Worm (Caenorhabditis elegans): ENCODE results near the gene lam-2.

The lam-2 gene

DNA sequence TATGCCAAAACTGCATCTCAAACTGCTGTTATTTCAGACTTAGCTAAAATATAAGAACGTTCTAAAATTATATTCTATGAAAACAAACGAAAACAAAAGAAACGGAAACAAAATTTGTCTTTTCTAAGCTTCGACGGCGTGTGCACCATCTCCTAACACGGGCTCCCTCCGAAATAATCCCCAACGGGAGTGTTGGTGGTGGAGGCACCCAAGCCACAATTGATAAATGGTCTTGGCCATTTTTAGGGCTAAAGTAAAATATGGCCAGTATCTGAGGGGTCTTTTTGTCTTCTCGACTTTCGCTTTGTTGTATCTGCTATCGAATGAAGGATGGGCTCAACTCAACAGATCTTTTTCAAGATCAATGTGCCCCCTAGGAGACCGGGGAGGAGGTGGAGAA lies 24.4 kb upstream of the lam-2 start:
- TF ChIP-seq flt-1 (GFP tag; IDR thresholded peaks at IDR 0.05) (no peak), T22C8.4 (GFP tag; IDR thresholded peaks at IDR 0.05) (no peak), ztf-23 (GFP tag; IDR thresholded peaks at IDR 0.05) (no peak), ref-1 (GFP tag; conservative IDR thresholded peaks at IDR 0.05) (no peak)

DNA sequence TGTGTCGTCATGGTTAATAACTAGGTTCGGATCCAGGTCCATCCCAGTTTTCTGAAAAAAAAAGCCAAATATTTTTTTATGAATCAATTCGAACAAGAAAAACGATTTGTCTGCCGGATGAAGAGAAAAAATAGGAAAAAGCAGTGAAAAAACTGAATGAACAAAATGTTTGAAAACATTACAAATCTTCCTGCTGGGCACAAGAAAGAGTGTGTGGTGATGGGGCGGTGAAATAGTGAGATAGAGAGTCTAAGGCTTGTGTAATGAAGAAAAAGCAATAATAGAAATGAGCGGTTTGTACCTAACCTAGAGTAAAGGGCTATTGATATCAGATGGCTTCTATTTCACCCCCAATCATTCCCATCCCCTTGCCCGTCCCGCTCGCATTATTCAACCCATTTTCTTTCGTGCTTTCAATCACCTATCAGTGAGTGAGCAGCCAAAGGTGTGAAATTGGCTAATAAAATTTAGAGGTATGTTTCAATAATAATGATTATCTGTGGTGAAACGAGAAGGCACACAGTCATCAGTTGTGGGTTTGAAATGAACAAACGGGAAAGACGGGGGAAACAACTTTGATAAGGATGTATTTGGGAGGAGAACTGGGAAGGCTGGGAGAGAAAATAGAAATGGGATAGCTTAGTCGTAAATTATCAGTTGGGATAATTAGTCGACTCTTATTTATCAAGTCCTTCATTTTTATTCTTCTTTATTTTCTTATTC lies 19.7 kb upstream of the lam-2 start, which contains the start of gene bar-1:
Gene bar-1, minus strand, starts transcription at position 51 of the 723 bp plus-strand sequence.
- TF ChIP-seq T22C8.4 (GFP tag; IDR thresholded peaks at IDR 0.05) (no peak), cog-1 (tag; optimal IDR thresholded peaks at IDR 0.05) (no peak), flt-1 (GFP tag; IDR thresholded peaks at IDR 0.05) (no peak), ztf-29 (GFP tag; IDR thresholded peaks at IDR 0.05) (no peak), klf-2 (GFP tag; conservative IDR thresholded peaks at IDR 0.05) (no peak), med-1 (GFP tag; optimal IDR thresholded peaks at IDR 0.05; ENCODE audit: insufficient read depth) (no peak), ref-1 (GFP tag; conservative IDR thresholded peaks at IDR 0.05) (no peak), tab-1 (GFP tag; IDR thresholded peaks at IDR 0.05) (no peak), ztf-23 (GFP tag; IDR thresholded peaks at IDR 0.05) (no peak)

DNA sequence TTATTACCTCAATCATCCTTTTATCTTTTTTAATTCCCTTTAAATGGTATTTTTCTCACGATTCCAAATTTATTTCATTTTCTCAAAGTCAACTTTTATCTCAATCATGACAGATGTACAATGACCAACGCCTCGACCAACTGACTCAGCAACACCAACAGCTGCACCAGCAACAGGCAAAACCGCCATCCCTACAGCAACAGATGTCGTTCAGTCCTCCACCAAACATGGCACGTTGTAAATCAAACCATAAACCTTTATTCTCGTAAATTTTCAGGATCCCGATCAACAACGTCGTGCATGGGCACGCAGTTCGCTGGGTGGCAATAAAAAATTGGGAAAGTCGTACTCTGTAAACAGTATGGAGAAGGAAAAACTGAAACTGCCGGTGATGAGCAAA lies 11.7 kb upstream of the lam-2 start:
- TF ChIP-seq ztf-29 (GFP tag; IDR thresholded peaks at IDR 0.05) (no peak), klf-2 (GFP tag; conservative IDR thresholded peaks at IDR 0.05) (no peak), cog-1 (tag; optimal IDR thresholded peaks at IDR 0.05) (no peak), ref-1 (GFP tag; conservative IDR thresholded peaks at IDR 0.05) (no peak), tab-1 (GFP tag; IDR thresholded peaks at IDR 0.05) (no peak), ztf-23 (GFP tag; IDR thresholded peaks at IDR 0.05) (no peak), T22C8.4 (GFP tag; IDR thresholded peaks at IDR 0.05) (no peak), flt-1 (GFP tag; IDR thresholded peaks at IDR 0.05) (no peak), med-1 (GFP tag; optimal IDR thresholded peaks at IDR 0.05; ENCODE audit: insufficient read depth) (no peak)

DNA sequence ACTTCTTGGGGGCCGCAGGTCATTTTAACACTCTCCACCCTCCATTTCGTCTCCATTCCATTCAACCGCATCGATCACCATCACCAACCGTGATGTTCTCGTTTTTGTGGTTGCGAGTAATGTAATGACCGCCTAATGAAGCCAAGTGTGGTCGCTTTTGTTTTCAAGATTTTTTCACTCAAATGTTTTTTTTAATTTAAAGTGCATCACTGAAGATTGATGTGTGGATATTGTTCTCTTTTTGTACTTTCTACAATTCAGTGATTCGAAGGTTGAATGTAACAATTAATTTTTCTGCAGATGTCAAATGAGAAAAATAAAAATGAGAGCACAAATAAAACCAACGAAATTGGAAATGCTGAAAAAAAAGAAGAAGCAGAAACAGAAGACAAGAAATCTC lies 7.7 kb upstream of the lam-2 start, which contains the start of gene pgp-10:
Gene pgp-10, plus strand, starts transcription at position 301 of the 400 bp plus-strand sequence.
- TF ChIP-seq flt-1 (GFP tag; IDR thresholded peaks at IDR 0.05) (no peak), cog-1 (tag; optimal IDR thresholded peaks at IDR 0.05) (no peak)

DNA sequence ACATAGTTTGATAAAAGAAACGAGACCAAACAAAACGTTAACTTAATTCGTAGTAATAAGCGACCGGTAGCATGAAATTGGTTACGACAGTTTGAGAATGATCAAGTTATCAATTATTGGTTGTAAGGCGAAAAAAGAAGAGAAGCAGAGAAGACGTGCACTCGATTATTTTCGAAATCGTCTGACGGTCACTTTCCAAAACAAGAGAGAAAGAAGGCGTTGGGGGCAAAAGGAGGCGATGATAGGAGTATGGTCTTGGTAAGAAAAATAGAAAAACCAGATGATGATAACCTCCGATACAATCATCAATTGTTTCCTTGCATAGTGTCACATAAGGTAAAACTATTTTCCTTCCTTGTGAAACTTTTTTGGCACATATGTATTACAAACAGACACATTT lies 6.4 kb upstream of the lam-2 start:
- no peak for TF ChIP-seq ztf-29 (GFP tag; IDR thresholded peaks at IDR 0.05)
- no peak for TF ChIP-seq ref-1 (GFP tag; conservative IDR thresholded peaks at IDR 0.05)
- no peak for TF ChIP-seq ztf-23 (GFP tag; IDR thresholded peaks at IDR 0.05)
- no peak for TF ChIP-seq klf-2 (GFP tag; conservative IDR thresholded peaks at IDR 0.05)
- TF ChIP-seq T22C8.4 (GFP tag; IDR thresholded peaks at IDR 0.05), result no peak
- TF ChIP-seq cog-1 (tag; optimal IDR thresholded peaks at IDR 0.05), result no peak
- no peak for TF ChIP-seq flt-1 (GFP tag; IDR thresholded peaks at IDR 0.05)
- TF ChIP-seq med-1 (GFP tag; optimal IDR thresholded peaks at IDR 0.05; ENCODE audit: insufficient read depth), result no peak
- no peak for TF ChIP-seq tab-1 (GFP tag; IDR thresholded peaks at IDR 0.05)

DNA sequence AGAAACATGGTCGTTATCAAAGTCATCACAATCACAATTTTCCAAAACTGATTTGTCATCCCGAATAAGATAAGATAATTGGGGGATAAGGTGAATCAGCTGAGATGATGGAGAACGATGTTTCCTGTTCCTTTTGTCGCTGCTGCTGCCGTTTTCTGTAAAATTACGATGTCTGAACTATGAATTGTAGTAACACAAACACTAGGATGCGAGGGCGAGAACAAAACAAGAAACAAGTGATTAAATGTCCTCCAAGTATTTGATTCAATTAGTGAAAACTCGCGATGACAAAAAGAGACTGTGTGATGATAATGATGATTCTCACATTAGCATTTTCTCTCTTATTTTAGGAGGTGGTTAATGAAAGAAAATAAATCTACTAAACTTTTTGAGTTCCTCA lies 4.8 kb upstream of the lam-2 start, which contains the start of gene C54D1.7:
Gene C54D1.7, minus strand, starts transcription at position 157 of the 400 bp plus-strand sequence.
- TF ChIP-seq T22C8.4 (GFP tag; IDR thresholded peaks at IDR 0.05) (no peak), flt-1 (GFP tag; IDR thresholded peaks at IDR 0.05) (no peak), ref-1 (GFP tag; conservative IDR thresholded peaks at IDR 0.05) (no peak), klf-2 (GFP tag; conservative IDR thresholded peaks at IDR 0.05) (no peak), ztf-29 (GFP tag; IDR thresholded peaks at IDR 0.05) (no peak)

DNA sequence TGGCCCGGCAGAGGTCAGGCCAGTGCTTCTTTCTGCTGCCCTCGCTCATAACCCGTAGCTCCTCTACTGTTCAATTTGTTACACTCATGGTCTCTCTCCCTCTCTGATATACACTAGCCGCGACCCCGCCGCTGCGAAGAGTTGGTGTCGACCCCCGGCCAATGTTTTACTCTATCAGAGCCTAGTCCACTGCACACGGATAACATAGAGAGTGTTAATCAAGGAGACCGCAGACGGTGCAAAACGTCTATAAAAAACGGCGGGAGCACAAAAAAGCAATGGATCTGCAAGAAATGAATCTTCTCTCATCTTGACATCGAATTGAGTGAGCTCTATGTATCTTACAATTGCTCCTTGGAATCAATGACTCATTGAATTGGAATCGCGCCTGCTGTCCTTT lies 2.4 kb upstream of the lam-2 start:
- TF ChIP-seq cog-1 (tag; optimal IDR thresholded peaks at IDR 0.05) (no peak), med-1 (GFP tag; optimal IDR thresholded peaks at IDR 0.05; ENCODE audit: insufficient read depth) (no peak), ztf-29 (GFP tag; IDR thresholded peaks at IDR 0.05) (no peak), T22C8.4 (GFP tag; IDR thresholded peaks at IDR 0.05) (no peak), tab-1 (GFP tag; IDR thresholded peaks at IDR 0.05) (no peak), ztf-23 (GFP tag; IDR thresholded peaks at IDR 0.05) (no peak), klf-2 (GFP tag; conservative IDR thresholded peaks at IDR 0.05) (no peak), flt-1 (GFP tag; IDR thresholded peaks at IDR 0.05) (no peak), ref-1 (GFP tag; conservative IDR thresholded peaks at IDR 0.05) (no peak)

DNA sequence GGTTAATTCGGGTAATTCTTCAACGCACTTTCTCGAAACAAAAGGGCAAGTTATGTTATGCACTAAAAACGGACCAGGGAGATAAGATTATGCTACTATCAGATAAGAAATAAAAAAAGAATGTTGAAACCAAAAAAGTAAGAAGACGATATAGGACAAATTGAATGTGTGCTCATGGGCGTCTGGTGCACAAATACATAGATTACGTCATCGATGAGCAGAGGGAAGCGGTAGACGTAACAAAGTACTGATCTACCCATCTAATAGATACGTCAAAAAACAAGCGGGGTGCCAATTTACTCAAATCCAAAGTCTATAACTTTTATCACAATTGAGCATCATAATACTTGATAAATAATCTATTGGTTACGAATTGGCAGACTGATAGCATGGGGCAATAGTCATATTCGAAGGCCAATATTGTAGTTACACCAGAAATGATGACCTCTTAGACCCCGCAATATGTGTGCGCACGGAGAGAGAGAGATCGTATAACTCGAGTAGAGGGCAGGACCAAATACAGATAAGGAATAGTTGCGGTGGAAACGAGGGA lies 1.0 kb upstream of the lam-2 start:
- no peak for TF ChIP-seq tab-1 (GFP tag; IDR thresholded peaks at IDR 0.05)
- TF ChIP-seq med-1 (GFP tag; optimal IDR thresholded peaks at IDR 0.05; ENCODE audit: insufficient read depth), result no peak
- no peak for TF ChIP-seq ztf-23 (GFP tag; IDR thresholded peaks at IDR 0.05)
- TF ChIP-seq cog-1 (tag; optimal IDR thresholded peaks at IDR 0.05), result no peak
- TF ChIP-seq ztf-29 (GFP tag; IDR thresholded peaks at IDR 0.05), result no peak
- no peak for TF ChIP-seq flt-1 (GFP tag; IDR thresholded peaks at IDR 0.05)
- no peak for TF ChIP-seq T22C8.4 (GFP tag; IDR thresholded peaks at IDR 0.05)
- no peak for TF ChIP-seq ref-1 (GFP tag; conservative IDR thresholded peaks at IDR 0.05)
- TF ChIP-seq klf-2 (GFP tag; conservative IDR thresholded peaks at IDR 0.05), result no peak

DNA sequence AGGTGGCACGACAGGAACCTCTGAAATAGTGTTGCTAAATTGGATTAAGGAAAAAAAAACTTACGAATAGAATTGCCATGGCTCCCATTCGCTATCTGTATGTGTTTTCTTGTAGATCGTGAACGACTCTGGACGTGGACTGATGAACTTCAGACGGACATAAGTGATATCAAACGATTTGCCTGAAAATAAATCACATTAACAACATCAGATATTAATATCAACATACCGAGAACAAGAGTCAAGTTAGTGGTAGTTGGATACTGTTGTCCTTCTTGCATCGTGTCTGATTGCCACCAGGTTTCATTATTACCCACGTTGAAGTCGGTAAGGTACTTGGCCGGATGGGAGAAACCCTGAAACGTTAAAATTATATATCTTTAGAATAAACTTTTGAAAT lies 1.4 kb downstream of the lam-2 start:
- TF ChIP-seq ref-1 (GFP tag; conservative IDR thresholded peaks at IDR 0.05) (no peak), med-1 (GFP tag; optimal IDR thresholded peaks at IDR 0.05; ENCODE audit: insufficient read depth) (no peak), tab-1 (GFP tag; IDR thresholded peaks at IDR 0.05) (no peak), klf-2 (GFP tag; conservative IDR thresholded peaks at IDR 0.05) (no peak), cog-1 (tag; optimal IDR thresholded peaks at IDR 0.05) (no peak), ztf-23 (GFP tag; IDR thresholded peaks at IDR 0.05) (no peak), T22C8.4 (GFP tag; IDR thresholded peaks at IDR 0.05) (no peak), flt-1 (GFP tag; IDR thresholded peaks at IDR 0.05) (no peak), ztf-29 (GFP tag; IDR thresholded peaks at IDR 0.05) (no peak)

DNA sequence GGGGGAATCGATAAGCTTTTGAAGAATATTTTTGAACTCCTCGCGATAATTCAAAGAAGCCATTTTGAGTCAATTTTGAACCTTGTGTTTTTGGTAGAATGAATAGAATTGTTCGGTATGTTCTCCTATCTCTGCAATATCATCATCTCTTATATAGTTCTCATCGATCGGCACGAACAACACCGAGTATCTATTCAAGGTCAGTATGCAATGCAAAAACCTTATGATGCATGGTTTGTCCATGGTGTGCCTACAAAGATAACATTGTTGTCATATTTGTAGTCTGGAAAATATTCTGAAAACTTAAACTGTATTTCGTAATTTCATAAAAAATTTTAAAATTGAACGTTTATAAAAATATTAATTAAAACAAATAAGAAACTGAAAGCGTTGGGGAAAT lies 7.5 kb downstream of the lam-2 start, which contains the start of gene alh-10:
Gene alh-10, minus strand, starts transcription at position 127 of the 400 bp plus-strand sequence.
- TF ChIP-seq cog-1 (tag; optimal IDR thresholded peaks at IDR 0.05) (no peak), flt-1 (GFP tag; IDR thresholded peaks at IDR 0.05) (no peak), med-1 (GFP tag; optimal IDR thresholded peaks at IDR 0.05; ENCODE audit: insufficient read depth) (no peak), ztf-23 (GFP tag; IDR thresholded peaks at IDR 0.05) (no peak), T22C8.4 (GFP tag; IDR thresholded peaks at IDR 0.05) (no peak), tab-1 (GFP tag; IDR thresholded peaks at IDR 0.05) (no peak), ref-1 (GFP tag; conservative IDR thresholded peaks at IDR 0.05) (no peak), klf-2 (GFP tag; conservative IDR thresholded peaks at IDR 0.05) (no peak), ztf-29 (GFP tag; IDR thresholded peaks at IDR 0.05) (no peak)
